Fruit fly (Drosophila melanogaster) whole organism, larva: ENCODE results near the gene mag.

Experiments used
- noc ChIP-seq: fragments of 200-800 bp; sonication (Bioruptor generic); optimal IDR thresholded peaks from 3 replicates; lab custom pipeline; 2019; ENCODE audit warnings: missing biosample characterization, mild to moderate bottlenecking, missing genetic modification characterization, moderate library complexity

Gene mag

dm6 chr3L:20447337-20447736 is 13.1 kb upstream of the mag start:
- no peak for TF ChIP-seq noc (tag; lab: Kevin White, UChicago)

dm6 chr3L:20447957-20448356 is 12.5 kb upstream of the mag start:
- TF ChIP-seq noc (tag; lab: Kevin White, UChicago) = peak; percentile 25

- no peak for TF ChIP-seq noc (tag; lab: Kevin White, UChicago)
These were observed 11.7 kb upstream of the mag start for dm6 chr3L:20448773-20449172.

- peak; percentile 64 for TF ChIP-seq noc (tag; lab: Kevin White, UChicago)
These were observed 7.4 kb upstream of the mag start, which contains the start of gene CG5199 for dm6 chr3L:20452813-20453682. CG5199 (minus strand) TSS chr3L:20452864.

dm6 chr3L:20462391-20462790 is 1.9 kb downstream of the mag start:
- TF ChIP-seq noc (tag; lab: Kevin White, UChicago) = peak; percentile 34

dm6 chr3L:20464677-20465076 is 4.2 kb downstream of the mag start, which contains the start of gene atk:
atk (minus strand) TSS chr3L:20464862.
- TF ChIP-seq noc (tag; lab: Kevin White, UChicago) = no peak

- no peak for TF ChIP-seq noc (tag; lab: Kevin White, UChicago)
These were observed 5.5 kb downstream of the mag start, which contains the start of gene CG42764 for dm6 chr3L:20465941-20466340. CG42764 (minus strand) TSS chr3L:20466041.

dm6 chr3L:20466599-20466998 is 6.1 kb downstream of the mag start, which contains the start of gene Tdh:
Tdh (plus strand) TSS chr3L:20466944.
- TF ChIP-seq noc (tag; lab: Kevin White, UChicago) = no peak

dm6 chr3L:20467433-20467832 is 7.0 kb downstream of the mag start:
- no peak for TF ChIP-seq noc (tag; lab: Kevin White, UChicago)

- TF ChIP-seq noc (tag; lab: Kevin White, UChicago) = no peak
These were observed 10.6 kb downstream of the mag start for dm6 chr3L:20470991-20471498.

- TF ChIP-seq noc (tag; lab: Kevin White, UChicago) = peak; percentile 75
These were observed 11.2 kb downstream of the mag start for dm6 chr3L:20471499-20472313.

dm6 chr3L:20472607-20473006 is 12.1 kb downstream of the mag start:
- TF ChIP-seq noc (tag; lab: Kevin White, UChicago) = no peak

- TF ChIP-seq noc (tag; lab: Kevin White, UChicago) = peak; percentile 61
These were observed 12.7 kb downstream of the mag start, which contains the start of the genes CG32428 and CG5969 for dm6 chr3L:20473021-20473799. CG32428 (minus strand) TSS chr3L:20473723. CG5969 (plus strand) TSS chr3L:20473783.

dm6 chr3L:20474197-20474788 is 13.8 kb downstream of the mag start, which contains the start of gene isoQC:
isoQC (plus strand) TSS chr3L:20474466.
- TF ChIP-seq noc (tag; lab: Kevin White, UChicago) = no peak
